Worm (Caenorhabditis elegans) whole organism, mixed stage, embryonic: ENCODE measurements around the gene F38A1.15.

Experiments used
- blmp-1 ChIP-seq: fragments of 150-350 bp; optimal IDR thresholded peaks from 2 replicates; lab custom pipeline; 2014; ENCODE audit warnings: missing biosample characterization, missing genetic modification characterization
- unc-120 ChIP-seq: sonication (generic microtip); optimal IDR thresholded peaks from 2 replicates; lab custom pipeline; 2017; ENCODE audit warnings: missing genetic modification characterization, missing compliant biosample characterization; ENCODE audit not compliant: poor library complexity, severe bottlenecking
- unc-62 ChIP-seq: fragments of 150-350 bp; optimal IDR thresholded peaks from 2 replicates; lab custom pipeline; 2014; ENCODE audit warnings: missing biosample characterization, missing genetic modification reagents, missing genetic modification characterization
- ztf-11 ChIP-seq: fragments of 150-350 bp; optimal IDR thresholded peaks from 2 replicates; lab custom pipeline; 2014; ENCODE audit warnings: missing biosample characterization, missing genetic modification characterization

DNA sequence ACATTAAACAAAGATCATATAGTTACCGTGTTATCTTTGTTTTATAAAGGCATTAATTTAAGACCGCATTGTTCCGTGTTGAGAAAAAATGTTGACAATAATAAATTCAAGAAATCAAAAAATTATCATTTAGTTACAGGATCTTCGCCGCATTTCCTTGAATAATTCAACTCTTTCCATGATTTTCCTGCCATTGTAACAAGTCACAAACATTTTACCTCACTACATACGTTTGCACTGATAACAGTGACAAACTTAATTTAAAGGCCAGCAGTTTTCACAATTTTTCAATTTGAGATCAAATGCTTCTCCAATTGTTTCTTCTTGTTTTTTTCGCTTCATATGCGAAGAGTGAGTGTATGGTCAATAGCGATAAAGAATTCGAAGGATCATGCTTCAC is 17.8 kb upstream of the F38A1.15 start, which contains the start of gene clec-169:
- TF ChIP-seq unc-120 (tag; lab: Kevin White, UChicago) (no peak), ztf-11 (tag; lab: Kevin White, UChicago) (no peak), blmp-1 (tag; lab: Kevin White, UChicago) (no peak), unc-62 (GFP tag; lab: Kevin White, UChicago) (no peak)
